Worm (Caenorhabditis elegans) whole organism, young adult: ENCODE measurements around the gene nas-33.

Experiments
- B0261.1 ChIP-seq: sonication (generic microtip); optimal IDR thresholded peaks from 2 replicates; lab custom pipeline; 2016; ENCODE audit warnings: mild to moderate bottlenecking, missing genetic modification characterization, moderate library complexity, missing compliant biosample characterization
- B0336.3 ChIP-seq: fragments of 200-800 bp; sonication (Bioruptor generic); IDR thresholded peaks from 2 replicates; pipeline ENCODE4 v1.3.6; 2022; ENCODE audit warnings: missing genetic modification characterization, missing compliant biosample characterization
- D2030.7 ChIP-seq: fragments of 200-800 bp; sonication (Bioruptor generic); IDR thresholded peaks from 2 replicates; pipeline ENCODE4 v1.3.6; 2022; ENCODE audit warnings: missing genetic modification reagents, missing genetic modification characterization, missing compliant biosample characterization
- F10E7.11 ChIP-seq: sonication (generic microtip); optimal IDR thresholded peaks from 2 replicates; lab custom pipeline; 2017; ENCODE audit warnings: mild to moderate bottlenecking, missing genetic modification characterization, moderate library complexity, missing compliant biosample characterization
- F49E8.2 ChIP-seq: sonication (generic microtip); optimal IDR thresholded peaks from 3 replicates; lab custom pipeline; 2017; ENCODE audit warnings: missing genetic modification characterization, mild to moderate bottlenecking, missing compliant biosample characterization, antibody characterized with exemption, moderate library complexity; ENCODE audit not compliant: insufficient read depth
- F57A8.1 ChIP-seq: fragments of 200-800 bp; sonication (Bioruptor generic); optimal IDR thresholded peaks from 2 replicates; lab custom pipeline; 2018; ENCODE audit warnings: mild to moderate bottlenecking, missing genetic modification characterization, moderate library complexity, missing compliant biosample characterization
- T07F8.4 ChIP-seq: sonication (generic microtip); optimal IDR thresholded peaks from 2 replicates; lab custom pipeline; 2016; ENCODE audit warnings: mild to moderate bottlenecking, missing genetic modification characterization, moderate library complexity, missing compliant biosample characterization
- Y53G8AR.9 ChIP-seq: fragments of 200-800 bp; sonication (Bioruptor generic); conservative IDR thresholded peaks from 2 replicates; pipeline ENCODE4 v1.3.6; 2022; ENCODE audit warnings: missing genetic modification reagents, missing genetic modification characterization, missing compliant biosample characterization
- aptf-2 ChIP-seq: fragments of 200-800 bp; sonication (Bioruptor generic); conservative IDR thresholded peaks from 2 replicates; pipeline ENCODE4 v1.3.6; 2022; ENCODE audit warnings: missing genetic modification reagents, missing genetic modification characterization, missing compliant biosample characterization
- aptf-3 ChIP-seq: fragments of 200-800 bp; sonication (Bioruptor generic); IDR thresholded peaks from 2 replicates; pipeline ENCODE4 v1.3.6; 2022; ENCODE audit warnings: missing genetic modification characterization, missing compliant biosample characterization
- atf-7 ChIP-seq: sonication (generic microtip); optimal IDR thresholded peaks from 2 replicates; lab custom pipeline; 2017; ENCODE audit warnings: mild to moderate bottlenecking, missing genetic modification characterization, missing compliant biosample characterization
- athp-1 ChIP-seq: sonication (generic microtip); optimal IDR thresholded peaks from 2 replicates; lab custom pipeline; 2017; ENCODE audit warnings: mild to moderate bottlenecking, missing genetic modification characterization, missing compliant biosample characterization
- attf-6 ChIP-seq: fragments of 200-800 bp; sonication (Bioruptor generic); IDR thresholded peaks from 2 replicates; pipeline ENCODE4 v1.3.6; 2022; ENCODE audit warnings: missing genetic modification reagents, missing genetic modification characterization, missing compliant biosample characterization
- bed-1 ChIP-seq: fragments of 200-800 bp; sonication (Bioruptor generic); IDR thresholded peaks from 2 replicates; pipeline ENCODE4 v1.3.6; 2022; ENCODE audit warnings: missing genetic modification reagents, missing genetic modification characterization, missing compliant biosample characterization
- ceh-100 ChIP-seq: fragments of 200-800 bp; sonication (Bioruptor generic); IDR thresholded peaks from 2 replicates; pipeline ENCODE4 v1.3.6; 2022; ENCODE audit warnings: missing genetic modification reagents, missing genetic modification characterization, missing compliant biosample characterization
- chd-7 ChIP-seq: sonication (generic microtip); optimal IDR thresholded peaks from 2 replicates; lab custom pipeline; 2016; ENCODE audit warnings: mild to moderate bottlenecking, missing genetic modification characterization, moderate library complexity, missing compliant biosample characterization
- efl-1 ChIP-seq: fragments of 150-350 bp; optimal IDR thresholded peaks from 2 replicates; lab custom pipeline; 2014; ENCODE audit warnings: missing biosample characterization, missing genetic modification reagents, missing genetic modification characterization
- egl-44 ChIP-seq: fragments of 200-800 bp; sonication (Bioruptor generic); IDR thresholded peaks from 2 replicates; pipeline ENCODE4 v1.3.6; 2022; ENCODE audit warnings: missing genetic modification reagents, missing genetic modification characterization, missing compliant biosample characterization
- egrh-3 ChIP-seq: fragments of 200-800 bp; sonication (Bioruptor generic); IDR thresholded peaks from 2 replicates; pipeline ENCODE4 v1.3.6; 2022; ENCODE audit warnings: missing genetic modification reagents, missing genetic modification characterization, missing compliant biosample characterization
- hmg-1.2 ChIP-seq: fragments of 200-800 bp; sonication (Bioruptor generic); IDR thresholded peaks from 2 replicates; pipeline ENCODE4 v1.3.6; 2022; ENCODE audit warnings: missing genetic modification reagents, missing genetic modification characterization, missing compliant biosample characterization
- lag-1 ChIP-seq: fragments of 200-800 bp; sonication (Bioruptor generic); IDR thresholded peaks from 2 replicates; pipeline ENCODE4 v1.3.6; 2022; ENCODE audit warnings: missing genetic modification reagents, missing genetic modification characterization, missing compliant biosample characterization
- lin-35 ChIP-seq, 3 experiments: fragments of 150-350 bp in 2 of 3; sonication (generic microtip) in 1 of 3; optimal IDR thresholded peaks; 2 replicates each; lab custom pipeline; 2014 to 2018; ENCODE audit warnings: missing biosample characterization in 3 of 3, missing genetic modification characterization in 3 of 3, missing genetic modification reagents in 3 of 3
- lin-40 ChIP-seq: sonication (generic microtip); optimal IDR thresholded peaks from 2 replicates; lab custom pipeline; 2016; ENCODE audit warnings: missing genetic modification characterization, mild to moderate bottlenecking, missing compliant biosample characterization, missing genotype, missing genetic modification reagents
- lir-1 ChIP-seq: fragments of 200-800 bp; sonication (Bioruptor generic); conservative IDR thresholded peaks from 2 replicates; pipeline ENCODE4 v1.3.6; 2022; ENCODE audit warnings: missing genetic modification reagents, missing genetic modification characterization, missing compliant biosample characterization
- madf-8 ChIP-seq: fragments of 200-800 bp; sonication (Bioruptor generic); conservative IDR thresholded peaks from 2 replicates; pipeline ENCODE4 v1.3.6; 2022; ENCODE audit warnings: missing genetic modification reagents, missing genetic modification characterization, missing compliant biosample characterization
- nhr-179 ChIP-seq: sonication (generic microtip); optimal IDR thresholded peaks from 2 replicates; lab custom pipeline; 2016; ENCODE audit warnings: mild to moderate bottlenecking, missing genetic modification characterization, missing compliant biosample characterization
- nhr-27 ChIP-seq: fragments of 200-800 bp; sonication (Bioruptor generic); optimal IDR thresholded peaks from 2 replicates; lab custom pipeline; 2018; ENCODE audit warnings: mild to moderate bottlenecking, missing genetic modification characterization, moderate library complexity, missing compliant biosample characterization
- nhr-80 ChIP-seq: sonication (generic microtip); optimal IDR thresholded peaks from 2 replicates; lab custom pipeline; 2016; ENCODE audit warnings: missing genetic modification characterization, missing compliant biosample characterization
- nhr-90 ChIP-seq: sonication (generic microtip); optimal IDR thresholded peaks from 2 replicates; lab custom pipeline; 2016; ENCODE audit warnings: missing genotype, mild to moderate bottlenecking, missing genetic modification characterization, missing compliant biosample characterization
- rpc-1 ChIP-seq, 2 experiments: fragments of 150-350 bp in 1 of 2; sonication (generic microtip) in 1 of 2; optimal IDR thresholded peaks; 2 replicates each; lab custom pipeline; 2014 to 2018; ENCODE audit warnings: missing biosample characterization in 1 of 2, missing genetic modification characterization in 1 of 2, missing genetic modification reagents in 1 of 2, missing genotype in 1 of 2
- sea-2 ChIP-seq: fragments of 200-800 bp; sonication (Bioruptor generic); IDR thresholded peaks from 2 replicates; pipeline ENCODE4 v1.3.6; 2022; ENCODE audit warnings: missing genetic modification characterization, missing compliant biosample characterization
- somi-1 ChIP-seq: fragments of 200-800 bp; sonication (Bioruptor generic); optimal IDR thresholded peaks from 2 replicates; lab custom pipeline; 2018; ENCODE audit warnings: mild to moderate bottlenecking, missing genetic modification characterization, missing compliant biosample characterization
- tbp1 ChIP-seq: fragments of 200-800 bp; sonication (Bioruptor generic); optimal IDR thresholded peaks from 2 replicates; lab custom pipeline; 2018; ENCODE audit warnings: mild to moderate bottlenecking, missing genetic modification characterization, missing compliant biosample characterization
- tbx-9 ChIP-seq: sonication (generic microtip); optimal IDR thresholded peaks from 2 replicates; lab custom pipeline; 2016; ENCODE audit warnings: borderline replicate concordance, missing genetic modification characterization, inconsistent platforms, missing compliant biosample characterization
- ztf-26 ChIP-seq: sonication (generic microtip); optimal IDR thresholded peaks from 2 replicates; lab custom pipeline; 2017; ENCODE audit warnings: missing genetic modification characterization, missing compliant biosample characterization
- ztf-3 ChIP-seq: fragments of 200-800 bp; sonication (Bioruptor generic); optimal IDR thresholded peaks from 2 replicates; lab custom pipeline; 2018; ENCODE audit warnings: mild to moderate bottlenecking, missing genetic modification characterization, missing compliant biosample characterization

The nas-33 gene

DNA sequence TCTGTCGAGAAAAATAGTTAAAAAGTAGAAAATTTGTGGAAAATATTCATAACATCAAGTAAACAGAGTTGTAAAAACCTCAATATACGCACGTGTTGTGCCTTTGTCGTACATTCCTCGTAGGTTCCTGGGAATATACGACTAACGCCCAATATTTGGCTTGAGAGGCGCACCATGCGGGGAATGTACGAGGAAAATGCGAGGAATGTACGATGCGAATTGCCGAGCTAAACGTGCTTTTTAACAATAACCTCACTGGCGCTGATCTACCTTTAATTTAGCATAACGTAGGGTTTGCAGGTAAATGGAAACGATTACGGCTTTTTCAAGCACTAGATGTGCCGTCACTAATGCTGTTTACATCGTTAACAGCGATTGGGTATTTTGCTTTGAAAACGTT, 13.4 kb upstream of the nas-33 start, which contains the start of gene C15B12.9:
Gene C15B12.9, plus strand, starts transcription at position 301 of the 400 bp plus-strand sequence.
- TF ChIP-seq F10E7.11 (tag; lab: Kevin White, UChicago) (no peak), athp-1 (tag; lab: Kevin White, UChicago) (no peak), madf-8 (no peak), B0336.3 (GFP tag; lab: Robert Waterston, UW) (no peak), F57A8.1 (GFP tag; lab: Kevin White, UChicago) (no peak), aptf-2 (GFP tag; lab: Robert Waterston, UW) (no peak), attf-6 (GFP tag; lab: Robert Waterston, UW) (no peak), efl-1 (no peak), ztf-3 (no peak), nhr-27 (tag; lab: Kevin White, UChicago) (no peak), nhr-90 (tag; lab: Kevin White, UChicago) (no peak), T07F8.4 (tag; lab: Kevin White, UChicago) (no peak), lir-1 (GFP tag; lab: Robert Waterston, UW) (no peak), F49E8.2 (tag; lab: Kevin White, UChicago) (no peak), egl-44 (GFP tag; lab: Robert Waterston, UW) (no peak), tbx-9 (tag; lab: Kevin White, UChicago) (no peak), chd-7 (no peak), ceh-100 (GFP tag; lab: Robert Waterston, UW) (no peak)
- TF ChIP-seq, all 124 proteins: peak for 0

DNA sequence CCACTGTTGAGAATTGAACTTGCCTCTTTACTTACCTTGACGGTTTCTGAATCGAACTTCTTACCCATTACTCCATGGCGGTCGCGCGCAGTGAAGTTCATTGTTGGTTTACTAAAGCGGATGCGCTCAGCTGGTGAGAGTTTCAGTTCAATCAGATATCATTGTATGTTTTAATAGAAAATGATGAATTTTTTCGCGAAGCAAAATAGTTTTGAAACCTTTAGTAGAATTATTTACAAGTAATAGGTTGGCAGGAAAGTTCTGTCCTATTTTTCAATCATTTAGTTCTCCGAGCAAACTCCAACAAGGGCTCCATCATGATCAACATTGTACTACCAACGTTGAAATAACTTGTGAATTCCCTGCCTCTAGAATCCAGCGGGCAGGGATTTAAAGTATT, 12.4 kb upstream of the nas-33 start, which contains the start of gene C15B12.3:
Gene C15B12.3, minus strand, starts transcription at position 101 of the 400 bp plus-strand sequence.
- no peak for TF ChIP-seq sea-2
- TF ChIP-seq B0261.1 (tag; lab: Kevin White, UChicago): peak; percentile 6
- no peak for TF ChIP-seq lir-1 (GFP tag; lab: Robert Waterston, UW)
- TF ChIP-seq D2030.7 (GFP tag; lab: Robert Waterston, UW): no peak
- no peak for TF ChIP-seq lin-35 (GFP tag; optimal IDR thresholded peaks at IDR 0.05; lab: Kevin White, UChicago)
- peak; percentile 38 for TF ChIP-seq tbp1 (GFP tag; lab: Kevin White, UChicago)
- TF ChIP-seq rpc-1 (optimal IDR thresholded peaks at IDR 0.05; lab: Kevin White, UChicago): no peak
- TF ChIP-seq rpc-1 (tag; optimal IDR thresholded peaks at IDR 0.05; lab: Kevin White, UChicago): peak; percentile 57

DNA sequence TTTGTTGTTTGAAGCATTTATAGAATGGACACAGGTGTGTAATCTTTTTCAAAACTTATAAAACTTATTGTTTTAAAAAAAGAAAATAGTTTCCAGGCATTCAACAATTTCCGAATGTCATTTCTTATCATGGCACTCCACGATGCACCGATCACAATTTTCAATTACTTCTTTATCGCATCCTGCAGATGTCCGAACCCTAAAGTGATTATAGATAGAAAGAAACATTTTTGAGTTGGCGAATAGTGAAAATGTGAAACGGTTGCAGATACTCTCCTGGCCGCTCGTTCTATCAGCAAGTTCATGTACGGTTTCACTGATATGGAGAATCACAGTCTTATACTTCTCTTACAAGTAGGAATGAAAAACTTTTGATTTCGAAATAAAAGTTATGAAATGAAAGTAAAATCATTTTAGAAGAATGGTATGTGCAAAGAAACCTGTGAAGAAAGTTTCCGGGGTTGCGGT, 8.0 kb upstream of the nas-33 start, which contains the start of gene C15B12.2:
Gene C15B12.2, plus strand, starts transcription at position 418 of the 468 bp plus-strand sequence.
- TF ChIP-seq hmg-1.2: no peak
- peak; percentile 78 for TF ChIP-seq nhr-80 (tag; lab: Kevin White, UChicago)

DNA sequence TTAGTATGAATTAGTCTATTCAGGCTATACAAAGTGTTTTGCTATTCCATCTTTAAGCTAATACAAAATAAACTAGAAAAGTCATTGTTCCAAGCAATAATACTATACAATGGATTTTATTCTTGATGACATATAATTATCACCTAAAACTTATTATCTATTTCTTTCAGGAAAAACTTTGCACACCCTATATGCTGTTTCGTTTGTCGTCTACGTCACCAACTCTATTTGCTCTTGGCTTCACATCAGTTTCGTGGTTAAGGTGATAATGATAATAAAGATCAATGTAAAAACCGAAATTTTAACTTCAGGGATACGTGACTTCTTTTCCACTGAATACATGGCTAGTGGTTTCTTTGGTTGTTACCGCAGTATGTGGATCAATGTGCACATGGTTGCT, 7.4 kb upstream of the nas-33 start:
- no peak for TF ChIP-seq nhr-27 (tag; lab: Kevin White, UChicago)
- TF ChIP-seq egrh-3 (GFP tag; lab: Robert Waterston, UW): no peak
- no peak for TF ChIP-seq Y53G8AR.9 (GFP tag; lab: Robert Waterston, UW)
- no peak for TF ChIP-seq bed-1 (GFP tag; lab: Robert Waterston, UW)
- TF ChIP-seq, all 124 proteins: peak for 0

DNA sequence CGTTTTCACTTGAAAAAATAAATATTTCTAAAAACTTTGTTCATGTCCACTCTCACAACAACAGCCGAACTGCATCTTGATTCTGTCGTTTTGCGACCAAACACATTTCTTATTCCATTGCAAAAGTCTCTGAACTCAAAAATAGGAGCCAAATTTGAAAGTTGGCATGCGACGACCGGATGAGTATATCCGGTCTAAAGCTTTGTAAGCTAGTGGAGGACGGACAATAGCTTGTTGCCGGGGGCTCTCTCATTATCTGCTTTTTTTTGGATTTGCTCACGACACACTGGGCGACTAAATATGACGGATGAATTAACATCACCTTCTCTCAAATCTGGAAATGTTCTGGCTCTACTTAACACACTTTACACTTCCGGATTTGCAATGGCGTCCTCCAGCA, 6.7 kb upstream of the nas-33 start, which contains the start of gene K04E7.1:
Gene K04E7.1, plus strand, starts transcription at position 301 of the 400 bp plus-strand sequence.
- TF ChIP-seq ztf-26 (tag; lab: Kevin White, UChicago) (no peak), lin-40 (tag; lab: Kevin White, UChicago) (no peak), nhr-179 (tag; lab: Kevin White, UChicago) (no peak), atf-7 (tag; lab: Kevin White, UChicago) (no peak), lir-1 (GFP tag; lab: Robert Waterston, UW) (no peak), lag-1 (GFP tag; lab: Robert Waterston, UW) (no peak), aptf-3 (GFP tag; lab: Robert Waterston, UW) (no peak), somi-1 (GFP tag; lab: Kevin White, UChicago) (no peak)
